Fruit fly (Drosophila melanogaster): ENCODE data around the gene CG12104.

The CG12104 gene

dm6 chr3L:1568225-1569161 is 34.0 kb downstream of the CG12104 start, which contains the start of gene CG7879:
CG7879 (minus strand) TSS chr3L:1568608.
- peak; percentile 27 for TF ChIP-seq Deaf1 (tag; optimal IDR thresholded peaks at IDR 0.05)
- TF ChIP-seq NK7.1 (GFP tag; optimal IDR thresholded peaks at IDR 0.05) = no peak
- TF ChIP-seq CG4282 (GFP tag; optimal IDR thresholded peaks at IDR 0.05) = no peak
- TF ChIP-seq CG16813 (GFP tag; IDR thresholded peaks at IDR 0.05; ENCODE audit: partially characterized antibody) = no peak; the same call in 2 of the 3 replicates
- no peak for TF ChIP-seq cas (GFP tag; IDR thresholded peaks at IDR 0.05)
- TF ChIP-seq crp (GFP tag; optimal IDR thresholded peaks at IDR 0.05) = peak in 1 of 2 experiments; percentile 73
- no peak for TF ChIP-seq CG11723 (GFP tag; optimal IDR thresholded peaks at IDR 0.05)
- peak; percentile 75 for TF ChIP-seq nmo (GFP tag; optimal IDR thresholded peaks at IDR 0.05)
- peak; percentile 71; the same call in 2 of the 3 replicates for TF ChIP-seq CG17361 (GFP tag; IDR thresholded peaks at IDR 0.05)
- TF ChIP-seq CG12104 (GFP tag; optimal IDR thresholded peaks at IDR 0.05) = no peak
- TF ChIP-seq CG4424 (GFP tag; optimal IDR thresholded peaks at IDR 0.05) = peak; percentile 36
- no peak for TF ChIP-seq pros (GFP tag; optimal IDR thresholded peaks at IDR 0.05)
- TF ChIP-seq Med (GFP tag) = peak; percentile 72
- TF ChIP-seq tx (GFP tag; optimal IDR thresholded peaks at IDR 0.05) = no peak
- TF ChIP-seq CTCF (GFP tag; optimal IDR thresholded peaks at IDR 0.05) = no peak
- TF ChIP-seq CG7357 (GFP tag; IDR thresholded peaks at IDR 0.05) = peak; percentile 96
- TF ChIP-seq Doc3 (GFP tag; IDR thresholded peaks at IDR 0.05; ENCODE audit: partially characterized antibody) = no peak
- TF ChIP-seq sim (GFP tag; IDR thresholded peaks at IDR 0.05) = no peak
- no peak for TF ChIP-seq CG11695 (GFP tag; IDR thresholded peaks at IDR 0.05)
- no peak for TF ChIP-seq Dad (GFP tag; optimal IDR thresholded peaks at IDR 0.05)
- TF ChIP-seq CG17912 (GFP tag; optimal IDR thresholded peaks at IDR 0.05) = no peak
- no peak for TF ChIP-seq CG8359 (GFP tag; optimal IDR thresholded peaks at IDR 0.05; ENCODE audit: borderline replicate concordance)
- TF ChIP-seq CG3838 (GFP tag; optimal IDR thresholded peaks at IDR 0.05) = no peak
- no peak for TF ChIP-seq Aef1 (GFP tag; IDR thresholded peaks at IDR 0.05)
- TF ChIP-seq mirr (GFP tag; optimal IDR thresholded peaks at IDR 0.05) = no peak
- peak; percentile 26 for TF ChIP-seq CG12299 (tag; optimal IDR thresholded peaks at IDR 0.05)
- peak; percentile 29 for TF ChIP-seq zfh2 (GFP tag; optimal IDR thresholded peaks at IDR 0.05)
- peak; percentile 16 for TF ChIP-seq slou (GFP tag; optimal IDR thresholded peaks at IDR 0.05)
- TF ChIP-seq insv (GFP tag; optimal IDR thresholded peaks at IDR 0.05) = no peak
- TF ChIP-seq Gsc (GFP tag; IDR thresholded peaks at IDR 0.05) = no peak
- TF ChIP-seq toy (GFP tag; IDR thresholded peaks at IDR 0.05) = no peak
- TF ChIP-seq CrebB (tag; optimal IDR thresholded peaks at IDR 0.05) = no peak
- TF ChIP-seq Hsf (GFP tag; optimal IDR thresholded peaks at IDR 0.05) = no peak
- 0 out of 3 replicates have a peak, but pooled peaks have one; percentile 16 for TF ChIP-seq otp (GFP tag; IDR thresholded peaks at IDR 0.05)
- no peak for TF ChIP-seq croc (GFP tag; conservative IDR thresholded peaks at IDR 0.05)
- peak; percentile 1 for TF ChIP-seq Ssrp (tag; optimal IDR thresholded peaks at IDR 0.05)
- TF ChIP-seq Gug (GFP tag; IDR thresholded peaks at IDR 0.05) = peak; percentile 19; the same call in 1 of the 4 replicates
- TF ChIP-seq maf-S (GFP tag; optimal IDR thresholded peaks at IDR 0.05) = no peak
- TF ChIP-seq her (GFP tag; optimal IDR thresholded peaks at IDR 0.05) = no peak
- TF ChIP-seq rib (GFP tag; IDR thresholded peaks at IDR 0.05) = no peak
- TF ChIP-seq CG8924 (tag; optimal IDR thresholded peaks at IDR 0.05) = peak; percentile 47
- no peak for TF ChIP-seq CG31365 (tag; optimal IDR thresholded peaks at IDR 0.05)
- no peak for TF ChIP-seq esg (GFP tag; conservative IDR thresholded peaks at IDR 0.05)
- no peak for TF ChIP-seq CG4730 (GFP tag; IDR thresholded peaks at IDR 0.05)
- TF ChIP-seq CG6272 (GFP tag; IDR thresholded peaks at IDR 0.05) = no peak
- no peak for TF ChIP-seq CG12769 (tag; optimal IDR thresholded peaks at IDR 0.05)
- TF ChIP-seq CG6175 (GFP tag; IDR thresholded peaks at IDR 0.05) = no peak
- TF ChIP-seq fd102C (GFP tag; optimal IDR thresholded peaks at IDR 0.05) = no peak
- TF ChIP-seq Hr78 (GFP tag; optimal IDR thresholded peaks at IDR 0.05) = no peak
- TF ChIP-seq CG7963 (GFP tag; IDR thresholded peaks at IDR 0.05; ENCODE audit: partially characterized antibody) = no peak
